Fruit fly (Drosophila melanogaster): ENCODE results near the gene Mnat9.

Gene Mnat9

dm6 chr3R:31580586-31580994 is 35.4 kb downstream of the Mnat9 start, which contains the start of the genes pygo and rod:
pygo (minus strand) TSS chr3R:31580699.
rod (plus strand) TSS chr3R:31580951.
- no peak for TF ChIP-seq org-1 (GFP tag; optimal IDR thresholded peaks at IDR 0.05)
- TF ChIP-seq sisA (GFP tag; IDR thresholded peaks at IDR 0.05), result no peak
- no peak for TF ChIP-seq CG8359 (GFP tag; optimal IDR thresholded peaks at IDR 0.05; ENCODE audit: borderline replicate concordance)
- no peak for TF ChIP-seq aop (GFP tag; IDR thresholded peaks at IDR 0.05)
- TF ChIP-seq kni (GFP tag; optimal IDR thresholded peaks at IDR 0.05), result no peak
- peak; percentile 38 for TF ChIP-seq CG30403 (GFP tag; optimal IDR thresholded peaks at IDR 0.05)
- no peak for TF ChIP-seq croc (GFP tag; conservative IDR thresholded peaks at IDR 0.05)
- no peak for TF ChIP-seq ac (GFP tag; optimal IDR thresholded peaks at IDR 0.05)
- TF ChIP-seq gfzf (GFP tag; optimal IDR thresholded peaks at IDR 0.05), result peak; percentile 90
- TF ChIP-seq Spps (tag; optimal IDR thresholded peaks at IDR 0.05), result no peak
- TF ChIP-seq amos (GFP tag; IDR thresholded peaks at IDR 0.05; ENCODE audit: partially characterized antibody), result peak; percentile 57
- no peak for TF ChIP-seq peb (GFP tag; IDR thresholded peaks at IDR 0.05)
- TF ChIP-seq odd (GFP tag; optimal IDR thresholded peaks at IDR 0.05), result no peak
- no peak for TF ChIP-seq CG18764 (GFP tag; optimal IDR thresholded peaks at IDR 0.05)
- no peak for TF ChIP-seq CG11560 (tag; IDR thresholded peaks at IDR 0.05)
- no peak for TF ChIP-seq CG2678 (tag; optimal IDR thresholded peaks at IDR 0.05)
- TF ChIP-seq oc (tag; optimal IDR thresholded peaks at IDR 0.05), result no peak
- no peak for TF ChIP-seq fd3F (GFP tag; optimal IDR thresholded peaks at IDR 0.05)
- TF ChIP-seq TFAM (GFP tag; optimal IDR thresholded peaks at IDR 0.05), result no peak
- TF ChIP-seq slp2 (GFP tag; optimal IDR thresholded peaks at IDR 0.05), result no peak
- TF ChIP-seq kay (GFP tag; optimal IDR thresholded peaks at IDR 0.05), result no peak
- TF ChIP-seq CG9797 (GFP tag; optimal IDR thresholded peaks at IDR 0.05), result peak; percentile 94
- no peak for TF ChIP-seq her (GFP tag; optimal IDR thresholded peaks at IDR 0.05)
- TF ChIP-seq Ets65A (GFP tag), result no peak
- no peak for TF ChIP-seq Antp (GFP tag; optimal IDR thresholded peaks at IDR 0.05)
- TF ChIP-seq Dad (GFP tag; optimal IDR thresholded peaks at IDR 0.05), result no peak
- peak; percentile 45 for TF ChIP-seq bbx (GFP tag; IDR thresholded peaks at IDR 0.05; ENCODE audit: partially characterized antibody)
- TF ChIP-seq Tbp (GFP tag; optimal IDR thresholded peaks at IDR 0.05), result no peak
- TF ChIP-seq tna (GFP tag; IDR thresholded peaks at IDR 0.05; ENCODE audit: partially characterized antibody), result peak; percentile 51
- TF ChIP-seq mirr (GFP tag; optimal IDR thresholded peaks at IDR 0.05), result no peak
- TF ChIP-seq crp (GFP tag; optimal IDR thresholded peaks at IDR 0.05), result peak in 1 of 2 experiments; percentile 6
- no peak for TF ChIP-seq scrt (GFP tag; optimal IDR thresholded peaks at IDR 0.05)
- no peak for TF ChIP-seq lbe (GFP tag; optimal IDR thresholded peaks at IDR 0.05)
- no peak for TF ChIP-seq dimm (GFP tag; IDR thresholded peaks at IDR 0.05)
- no peak for TF ChIP-seq sim (GFP tag; IDR thresholded peaks at IDR 0.05)
- TF ChIP-seq CG12769 (tag; optimal IDR thresholded peaks at IDR 0.05), result no peak
- TF ChIP-seq Doc2 (GFP tag; IDR thresholded peaks at IDR 0.05), result no peak
- no peak for TF ChIP-seq CG6854 (GFP tag; optimal IDR thresholded peaks at IDR 0.05)
- no peak for TF ChIP-seq tx (GFP tag; optimal IDR thresholded peaks at IDR 0.05)
- no peak for TF ChIP-seq CG7357 (GFP tag; IDR thresholded peaks at IDR 0.05)
- TF ChIP-seq wor (GFP tag; IDR thresholded peaks at IDR 0.05), result no peak
- TF ChIP-seq CG11085 (GFP tag; IDR thresholded peaks at IDR 0.05), result no peak
- no peak for TF ChIP-seq CG17361 (GFP tag; IDR thresholded peaks at IDR 0.05)
- peak; percentile 66 for TF ChIP-seq hkb (optimal IDR thresholded peaks at IDR 0.05)
- TF ChIP-seq hkb (GFP tag; IDR thresholded peaks at IDR 0.05), result no peak
- no peak for TF ChIP-seq CoRest (tag; optimal IDR thresholded peaks at IDR 0.05)
- no peak for TF ChIP-seq exex (tag; optimal IDR thresholded peaks at IDR 0.05)
- TF ChIP-seq ems (GFP tag; optimal IDR thresholded peaks at IDR 0.05), result no peak
- TF ChIP-seq seq (GFP tag; IDR thresholded peaks at IDR 0.05), result no peak
- TF ChIP-seq Lhr (GFP tag; optimal IDR thresholded peaks at IDR 0.05), result peak; percentile 20
- TF ChIP-seq vfl (GFP tag; optimal IDR thresholded peaks at IDR 0.05), result no peak
- peak; percentile 46 for TF ChIP-seq bigmax (GFP tag; optimal IDR thresholded peaks at IDR 0.05)
- no peak for TF ChIP-seq CG6689 (GFP tag; IDR thresholded peaks at IDR 0.05)

Measured in whole organism, embryonic.